Fruit fly (Drosophila melanogaster) whole organism, embryonic: Measurements from ENCODE around the gene CG14020.

ENCODE experiments used
- Abd-B ChIP-seq: fragments of 200-800 bp; sonication (Bioruptor generic); optimal IDR thresholded peaks from 2 replicates; lab custom pipeline; 2018; ENCODE audit warnings: missing biosample characterization, mild to moderate bottlenecking, missing genetic modification characterization, moderate library complexity
- B-H1 ChIP-seq: fragments of 200-800 bp; sonication (Bioruptor generic); IDR thresholded peaks from 3 replicates; pipeline ENCODE4 v1.3.6; 2022; ENCODE audit warnings: missing biosample characterization, missing genetic modification characterization
- CG10979 ChIP-seq: fragments of 200-800 bp; sonication (Bioruptor generic); optimal IDR thresholded peaks from 2 replicates; lab custom pipeline; 2018; ENCODE audit warnings: missing biosample characterization, mild to moderate bottlenecking, missing genetic modification characterization, moderate library complexity
- CG11247 ChIP-seq: fragments of 200-800 bp; sonication (Bioruptor generic); IDR thresholded peaks from 2 replicates; pipeline ENCODE4 v1.3.6; 2022; ENCODE audit warnings: missing biosample characterization, missing genetic modification characterization
- CG13287 ChIP-seq: fragments of 200-800 bp; sonication (Bioruptor generic); IDR thresholded peaks from 2 replicates; pipeline ENCODE4 v1.3.6; 2022; ENCODE audit warnings: missing biosample characterization, missing genetic modification characterization; ENCODE audit not compliant: partially characterized antibody
- CG13296 ChIP-seq: fragments of 200-800 bp; sonication (Bioruptor generic); optimal IDR thresholded peaks from 3 replicates; lab custom pipeline; 2018; ENCODE audit warnings: missing biosample characterization, mild to moderate bottlenecking, missing genetic modification characterization
- CG13624 ChIP-seq: fragments of 200-800 bp; sonication (Bioruptor generic); optimal IDR thresholded peaks from 2 replicates; lab custom pipeline; 2016; ENCODE audit warnings: missing biosample characterization, missing genetic modification characterization
- CG15269 ChIP-seq: fragments of 200-800 bp; sonication (Bioruptor generic); optimal IDR thresholded peaks from 2 replicates; lab custom pipeline; 2018; ENCODE audit warnings: missing biosample characterization, mild to moderate bottlenecking, missing genetic modification characterization, moderate library complexity
- CG15514 ChIP-seq: fragments of 200-800 bp; sonication (Bioruptor generic); optimal IDR thresholded peaks from 3 replicates; lab custom pipeline; 2017; ENCODE audit warnings: missing biosample characterization, missing genetic modification characterization, mild to moderate bottlenecking, moderate library complexity, missing genetic modification reagents
- CG17912 ChIP-seq: fragments of 200-800 bp; sonication (Bioruptor generic); optimal IDR thresholded peaks from 2 replicates; lab custom pipeline; 2018; ENCODE audit warnings: missing biosample characterization, mild to moderate bottlenecking, missing genetic modification characterization
- CG2129 ChIP-seq: fragments of 200-800 bp; sonication (Bioruptor generic); IDR thresholded peaks from 2 replicates; pipeline ENCODE4 v1.3.6; 2022; ENCODE audit warnings: missing biosample characterization, missing genetic modification characterization; ENCODE audit not compliant: partially characterized antibody
- CG30403 ChIP-seq: fragments of 200-800 bp; sonication (Bioruptor generic); optimal IDR thresholded peaks from 3 replicates; lab custom pipeline; 2016; ENCODE audit warnings: missing biosample characterization, missing genetic modification characterization
- CG3065 ChIP-seq: fragments of 200-800 bp; sonication (Bioruptor generic); optimal IDR thresholded peaks from 2 replicates; lab custom pipeline; 2016; ENCODE audit warnings: missing biosample characterization, missing genetic modification characterization
- CG32532 ChIP-seq: fragments of 200-800 bp; sonication (Bioruptor generic); IDR thresholded peaks from 2 replicates; pipeline ENCODE4 v1.3.6; 2022; ENCODE audit warnings: missing biosample characterization, missing genetic modification characterization
- CG34376 ChIP-seq: fragments of 200-800 bp; sonication (Bioruptor generic); optimal IDR thresholded peaks from 2 replicates; lab custom pipeline; 2018; ENCODE audit warnings: missing biosample characterization, mild to moderate bottlenecking, missing genetic modification characterization
- CG6272 ChIP-seq: fragments of 200-800 bp; sonication (Bioruptor generic); IDR thresholded peaks from 2 replicates; pipeline ENCODE4 v1.3.6; 2022; ENCODE audit warnings: missing biosample characterization, missing genetic modification characterization
- CG7839 ChIP-seq: fragments of 200-800 bp; sonication (Bioruptor generic); optimal IDR thresholded peaks from 3 replicates; lab custom pipeline; 2018; ENCODE audit warnings: missing biosample characterization, mild to moderate bottlenecking, missing genetic modification characterization, moderate library complexity
- CG8290 ChIP-seq, 3 experiments: fragments of 200-800 bp; sonication (Bioruptor generic); optimal IDR thresholded peaks; 2 replicates each; lab custom pipeline; 2016 to 2019; ENCODE audit warnings: missing biosample characterization in 3 of 3, missing genetic modification characterization in 3 of 3, mild to moderate bottlenecking in 2 of 3, moderate library complexity in 1 of 3
- CG8924 ChIP-seq: fragments of 200-800 bp; optimal IDR thresholded peaks from 3 replicates; lab custom pipeline; 2019; ENCODE audit warnings: missing biosample characterization, mild to moderate bottlenecking, missing genetic modification characterization, moderate library complexity
- CG9215 ChIP-seq: fragments of 200-800 bp; sonication (Bioruptor generic); IDR thresholded peaks from 2 replicates; pipeline ENCODE4 v1.3.6; 2022; ENCODE audit warnings: missing biosample characterization, missing genetic modification characterization
- CG9727 ChIP-seq: fragments of 200-800 bp; sonication (Bioruptor generic); optimal IDR thresholded peaks from 3 replicates; lab custom pipeline; 2017; ENCODE audit warnings: missing biosample characterization, mild to moderate bottlenecking, missing genetic modification characterization
- CG9797 ChIP-seq: fragments of 200-800 bp; sonication (Bioruptor generic); optimal IDR thresholded peaks from 3 replicates; lab custom pipeline; 2018; ENCODE audit warnings: missing biosample characterization, mild to moderate bottlenecking, missing genetic modification characterization
- Chrac-16 ChIP-seq: fragments of 200-800 bp; sonication (Bioruptor generic); optimal IDR thresholded peaks from 3 replicates; lab custom pipeline; 2016; ENCODE audit warnings: missing biosample characterization, missing genetic modification characterization
- CkIIα-i1 ChIP-seq: fragments of 200-800 bp; sonication (Bioruptor generic); IDR thresholded peaks from 2 replicates; pipeline ENCODE4 v1.3.6; 2022; ENCODE audit warnings: missing biosample characterization, missing genetic modification characterization
- D19A ChIP-seq: fragments of 200-800 bp; optimal IDR thresholded peaks from 3 replicates; lab custom pipeline; 2019; ENCODE audit warnings: missing biosample characterization, mild to moderate bottlenecking, missing genetic modification characterization, moderate library complexity
- Dp ChIP-seq: fragments of 200-800 bp; sonication (Bioruptor generic); optimal IDR thresholded peaks from 2 replicates; lab custom pipeline; 2018; ENCODE audit warnings: missing biosample characterization, mild to moderate bottlenecking, missing genetic modification characterization, moderate library complexity
- Dref ChIP-seq: fragments of 200-800 bp; sonication (Bioruptor generic); IDR thresholded peaks from 2 replicates; pipeline ENCODE4 v1.3.6; 2022; ENCODE audit warnings: missing biosample characterization, missing genetic modification characterization
- GATAe ChIP-seq: fragments of 200-800 bp; sonication (Bioruptor generic); conservative IDR thresholded peaks from 2 replicates; pipeline ENCODE4 v1.3.6; 2022; ENCODE audit warnings: missing biosample characterization, missing genetic modification characterization
- Hr3 ChIP-seq: fragments of 200-800 bp; sonication (Bioruptor generic); optimal IDR thresholded peaks from 3 replicates; lab custom pipeline; 2016; ENCODE audit warnings: missing biosample characterization, missing genetic modification characterization
- Hr39 ChIP-seq: fragments of >200 bp; optimal IDR thresholded peaks from 2 replicates; lab custom pipeline; 2017
- Hsf ChIP-seq: fragments of 200-800 bp; sonication (Bioruptor generic); optimal IDR thresholded peaks from 3 replicates; lab custom pipeline; 2016; ENCODE audit warnings: missing biosample characterization, missing genetic modification characterization
- Kr ChIP-seq: fragments of 200-800 bp; sonication (Bioruptor generic); optimal IDR thresholded peaks from 2 replicates; lab custom pipeline; 2017; ENCODE audit warnings: missing biosample characterization, mild to moderate bottlenecking, missing genetic modification characterization
- Lpt ChIP-seq: fragments of >200 bp; optimal IDR thresholded peaks from 2 replicates; lab custom pipeline; 2018; ENCODE audit warnings: missing biosample characterization, missing genetic modification characterization
- Opbp ChIP-seq: fragments of 200-800 bp; sonication (Bioruptor generic); IDR thresholded peaks from 3 replicates; pipeline ENCODE4 v1.3.6; 2022; ENCODE audit warnings: missing biosample characterization, missing genetic modification characterization; ENCODE audit not compliant: partially characterized antibody
- Rfx ChIP-seq: fragments of 200-800 bp; sonication (Bioruptor generic); IDR thresholded peaks from 2 replicates; pipeline ENCODE4 v1.3.6; 2022; ENCODE audit warnings: missing biosample characterization, missing genetic modification characterization
- Side ChIP-seq: fragments of 200-800 bp; sonication (Bioruptor generic); optimal IDR thresholded peaks from 2 replicates; lab custom pipeline; 2016; ENCODE audit warnings: missing biosample characterization, missing genetic modification characterization
- Sox102F ChIP-seq: fragments of 200-800 bp; sonication (Bioruptor generic); optimal IDR thresholded peaks from 2 replicates; lab custom pipeline; 2018; ENCODE audit warnings: missing biosample characterization, mild to moderate bottlenecking, missing genetic modification characterization, moderate library complexity
- bcd ChIP-seq: fragments of 200-800 bp; sonication (Bioruptor generic); optimal IDR thresholded peaks from 2 replicates; lab custom pipeline; 2017; ENCODE audit warnings: missing biosample characterization, mild to moderate bottlenecking, missing genetic modification characterization
- corto ChIP-seq: fragments of 200-800 bp; sonication (Bioruptor generic); optimal IDR thresholded peaks from 2 replicates; lab custom pipeline; 2016; ENCODE audit warnings: missing biosample characterization, mild to moderate bottlenecking, missing genetic modification characterization, moderate library complexity
- emc ChIP-seq: fragments of 200-800 bp; sonication (Bioruptor generic); optimal IDR thresholded peaks from 2 replicates; lab custom pipeline; 2016; ENCODE audit warnings: missing biosample characterization, missing genetic modification characterization
- gsb ChIP-seq: fragments of 200-800 bp; sonication (Bioruptor generic); IDR thresholded peaks from 2 replicates; pipeline ENCODE4 v1.3.6; 2022; ENCODE audit warnings: missing biosample characterization, missing genetic modification characterization
- kay ChIP-seq: fragments of 200-800 bp; sonication (Bioruptor generic); optimal IDR thresholded peaks from 2 replicates; lab custom pipeline; 2016; ENCODE audit warnings: missing biosample characterization, missing genetic modification characterization
- knrl ChIP-seq: fragments of 200-800 bp; sonication (Bioruptor generic); IDR thresholded peaks from 3 replicates; pipeline ENCODE4 v1.3.6; 2022; ENCODE audit warnings: missing biosample characterization, missing genetic modification characterization; ENCODE audit not compliant: partially characterized antibody
- lmd ChIP-seq: fragments of 200-800 bp; sonication (Bioruptor generic); IDR thresholded peaks from 2 replicates; pipeline ENCODE4 v1.3.6; 2022; ENCODE audit warnings: missing biosample characterization, missing genetic modification characterization
- nau ChIP-seq: fragments of 200-800 bp; sonication (Bioruptor generic); optimal IDR thresholded peaks from 3 replicates; lab custom pipeline; 2017; ENCODE audit warnings: missing biosample characterization, mild to moderate bottlenecking, missing genetic modification characterization, missing genetic modification reagents
- p53 ChIP-seq: fragments of 200-800 bp; sonication (Bioruptor generic); optimal IDR thresholded peaks from 2 replicates; lab custom pipeline; 2016; ENCODE audit warnings: missing biosample characterization, missing genetic modification characterization
- pfk ChIP-seq: fragments of 200-800 bp; sonication (Bioruptor generic); optimal IDR thresholded peaks from 2 replicates; lab custom pipeline; 2018; ENCODE audit warnings: missing biosample characterization, mild to moderate bottlenecking, missing genetic modification characterization, moderate library complexity
- pzg ChIP-seq: fragments of 200-800 bp; sonication (Bioruptor generic); optimal IDR thresholded peaks from 3 replicates; lab custom pipeline; 2018; ENCODE audit warnings: missing biosample characterization, mild to moderate bottlenecking, missing genetic modification characterization, moderate library complexity
- sisA ChIP-seq: fragments of 200-800 bp; sonication (Bioruptor generic); IDR thresholded peaks from 2 replicates; pipeline ENCODE4 v1.3.6; 2022; ENCODE audit warnings: missing biosample characterization, missing genetic modification characterization
- sug ChIP-seq: fragments of 200-800 bp; optimal IDR thresholded peaks from 2 replicates; lab custom pipeline; 2019; ENCODE audit warnings: missing biosample characterization, mild to moderate bottlenecking, missing genetic modification characterization, moderate library complexity

The CG14020 gene

dm6 chr2L:5519846-5520384 is 2.4 kb downstream of the CG14020 start, which contains the start of the genes CG7382 and cl:
Gene CG7382 (minus strand): TSS chr2L:5519896.
Gene cl (plus strand): TSS chr2L:5520135.
- TF ChIP-seq CG2129 (GFP tag; lab: Robert Waterston, UW) (no peak), Lpt (GFP tag; lab: Kevin White, UChicago) (no peak), Side (GFP tag; lab: Kevin White, UChicago) (no peak), CG11247 (no peak), CG34376 (GFP tag; lab: Kevin White, UChicago) (peak; percentile 33), CG13296 (no peak), Hr3 (GFP tag; lab: Kevin White, UChicago) (peak; percentile 21), sisA (peak; percentile 43), CG30403 (GFP tag; lab: Kevin White, UChicago) (peak; percentile 70), pzg (peak; percentile 50), CG8924 (peak; percentile 22), Opbp (GFP tag; lab: Robert Waterston, UW) (no peak), corto (no peak), nau (no peak), CG13624 (GFP tag; lab: Kevin White, UChicago) (no peak), D19A (peak; percentile 30), p53 (GFP tag; lab: Kevin White, UChicago) (no peak), CG15514 (GFP tag; lab: Kevin White, UChicago) (peak; percentile 41), B-H1 (GFP tag; lab: Robert Waterston, UW) (no peak), CG10979 (tag; lab: Kevin White, UChicago) (peak; percentile 24), bcd (GFP tag; lab: Kevin White, UChicago) (peak; percentile 44), Rfx (peak; percentile 40; the same call in 1 of the 2 replicates), CG7839 (peak; percentile 55), Abd-B (GFP tag; lab: Kevin White, UChicago) (peak; percentile 81), CG6272 (no peak), CG17912 (GFP tag; lab: Kevin White, UChicago) (no peak), sug (tag; lab: Kevin White, UChicago) (peak; percentile 81), GATAe (GFP tag; lab: Robert Waterston, UW) (no peak), Sox102F (no peak), pfk (GFP tag; lab: Kevin White, UChicago) (no peak), CG15269 (tag; lab: Kevin White, UChicago) (peak; percentile 35), knrl (GFP tag; lab: Robert Waterston, UW) (no peak), CG3065 (GFP tag; lab: Kevin White, UChicago) (no peak), CG32532 (GFP tag; lab: Robert Waterston, UW) (0 out of 2 replicates have a peak, but pooled peaks have one; percentile 30), Kr (GFP tag; lab: Kevin White, UChicago) (no peak), lmd (GFP tag; lab: Robert Waterston, UW) (peak; percentile 33; the same call in 1 of the 2 replicates), CG8290 (GFP tag; optimal IDR thresholded peaks at IDR 0.05; lab: Kevin White, UChicago) (peak; percentile 46), CG8290 (tag; optimal IDR thresholded peaks at IDR 0.05; lab: Kevin White, UChicago) (no peak), emc (GFP tag; lab: Kevin White, UChicago) (no peak), Chrac-16 (GFP tag; lab: Kevin White, UChicago) (peak; percentile 6), Hsf (GFP tag; lab: Kevin White, UChicago) (peak; percentile 24), gsb (no peak), CG9215 (GFP tag; lab: Robert Waterston, UW) (peak; percentile 31; the same call in 1 of the 2 replicates), Hr39 (lab: Kevin White, UChicago) (no peak), CG9797 (GFP tag; lab: Kevin White, UChicago) (peak; percentile 31), Dref (GFP tag; lab: Robert Waterston, UW) (peak; percentile 59), kay (GFP tag; lab: Kevin White, UChicago) (no peak), CG9727 (GFP tag; lab: Kevin White, UChicago) (peak; percentile 42), Dp (peak; percentile 4), CkIIα-i1 (GFP tag; lab: Robert Waterston, UW) (no peak), CG13287 (GFP tag; lab: Robert Waterston, UW) (no peak)
